Fruit fly (Drosophila melanogaster) whole organism, embryonic: Measurements from ENCODE around the gene CG14958.
A peak's percentile ranks its signal among the peaks of the same experiment; 100 is the strongest.

Experiments used
- CG10209 ChIP-seq: fragments of 200-800 bp; sonication (Bioruptor generic); optimal IDR thresholded peaks from 3 replicates; lab custom pipeline; 2017; ENCODE audit warnings: missing biosample characterization, mild to moderate bottlenecking, missing genetic modification characterization, missing genetic modification reagents
- CG1024 ChIP-seq: fragments of 200-800 bp; sonication (Bioruptor generic); IDR thresholded peaks from 2 replicates; pipeline ENCODE4 v1.3.6; 2022; ENCODE audit warnings: missing biosample characterization, missing genetic modification characterization
- CG15073 ChIP-seq: fragments of 200-800 bp; sonication (Bioruptor generic); optimal IDR thresholded peaks from 2 replicates; lab custom pipeline; 2016; ENCODE audit warnings: missing biosample characterization, missing genetic modification characterization
- CG17328 ChIP-seq: fragments of 200-800 bp; sonication (Bioruptor generic); IDR thresholded peaks from 2 replicates; pipeline ENCODE4 v1.3.6; 2022; ENCODE audit warnings: missing biosample characterization, missing genetic modification characterization
- CG34376 ChIP-seq: fragments of 200-800 bp; sonication (Bioruptor generic); optimal IDR thresholded peaks from 2 replicates; lab custom pipeline; 2018; ENCODE audit warnings: missing biosample characterization, mild to moderate bottlenecking, missing genetic modification characterization
- CG34422 ChIP-seq: fragments of 200-800 bp; sonication (Bioruptor generic); IDR thresholded peaks from 3 replicates; pipeline ENCODE4 v1.3.6; 2022; ENCODE audit warnings: missing biosample characterization, missing genetic modification characterization
- CG4707 ChIP-seq: fragments of 200-800 bp; sonication (Bioruptor generic); optimal IDR thresholded peaks from 2 replicates; lab custom pipeline; 2018; ENCODE audit warnings: missing biosample characterization, mild to moderate bottlenecking, missing genetic modification characterization, moderate library complexity
- CG4854 ChIP-seq: fragments of 200-800 bp; sonication (Bioruptor generic); optimal IDR thresholded peaks from 2 replicates; lab custom pipeline; 2016; ENCODE audit warnings: missing biosample characterization, missing genetic modification characterization, inconsistent platforms
- CG5953 ChIP-seq: fragments of 200-800 bp; sonication (Bioruptor generic); IDR thresholded peaks from 2 replicates; pipeline ENCODE4 v1.3.6; 2022; ENCODE audit warnings: missing biosample characterization, missing genetic modification characterization
- CG6254 ChIP-seq: fragments of 200-800 bp; sonication (Bioruptor generic); optimal IDR thresholded peaks from 3 replicates; lab custom pipeline; 2017; ENCODE audit warnings: mild to moderate bottlenecking, missing biosample characterization, missing genetic modification reagents, missing genetic modification characterization
- CG6791 ChIP-seq: fragments of 200-800 bp; sonication (Bioruptor generic); IDR thresholded peaks from 3 replicates; pipeline ENCODE4 v1.3.6; 2022; ENCODE audit warnings: missing biosample characterization, missing genetic modification characterization; ENCODE audit not compliant: partially characterized antibody
- CG7963 ChIP-seq: fragments of 200-800 bp; sonication (Bioruptor generic); IDR thresholded peaks from 3 replicates; pipeline ENCODE4 v1.3.6; 2022; ENCODE audit warnings: missing biosample characterization, missing genetic modification characterization; ENCODE audit not compliant: partially characterized antibody
- CG8478 ChIP-seq: fragments of >200 bp; optimal IDR thresholded peaks from 2 replicates; lab custom pipeline; 2018
- CG9727 ChIP-seq: fragments of 200-800 bp; sonication (Bioruptor generic); optimal IDR thresholded peaks from 3 replicates; lab custom pipeline; 2017; ENCODE audit warnings: missing biosample characterization, mild to moderate bottlenecking, missing genetic modification characterization
- CkIIα-i1 ChIP-seq: fragments of 200-800 bp; sonication (Bioruptor generic); IDR thresholded peaks from 2 replicates; pipeline ENCODE4 v1.3.6; 2022; ENCODE audit warnings: missing biosample characterization, missing genetic modification characterization
- Fer3 ChIP-seq: fragments of 200-800 bp; sonication (Bioruptor generic); optimal IDR thresholded peaks from 2 replicates; lab custom pipeline; 2018; ENCODE audit warnings: missing biosample characterization, mild to moderate bottlenecking, missing genetic modification characterization, moderate library complexity
- MESR4 ChIP-seq: fragments of 200-800 bp; sonication (Bioruptor generic); optimal IDR thresholded peaks from 2 replicates; lab custom pipeline; 2018; ENCODE audit warnings: missing biosample characterization, mild to moderate bottlenecking, missing genetic modification characterization, moderate library complexity
- NC2α ChIP-seq: fragments of 200-800 bp; sonication (Bioruptor generic); optimal IDR thresholded peaks from 2 replicates; lab custom pipeline; 2016; ENCODE audit warnings: missing biosample characterization, missing genetic modification characterization
- Nf-YB ChIP-seq: fragments of 200-800 bp; sonication (Bioruptor generic); optimal IDR thresholded peaks from 3 replicates; lab custom pipeline; 2019; ENCODE audit warnings: missing biosample characterization, mild to moderate bottlenecking, missing genetic modification characterization, moderate library complexity
- NfI ChIP-seq: fragments of 200-800 bp; sonication (Bioruptor generic); optimal IDR thresholded peaks from 3 replicates; lab custom pipeline; 2018; ENCODE audit warnings: missing biosample characterization, mild to moderate bottlenecking, missing genetic modification characterization, moderate library complexity
- Rfx ChIP-seq: fragments of 200-800 bp; sonication (Bioruptor generic); IDR thresholded peaks from 2 replicates; pipeline ENCODE4 v1.3.6; 2022; ENCODE audit warnings: missing biosample characterization, missing genetic modification characterization
- Scr ChIP-seq: fragments of 200-800 bp; sonication (Bioruptor generic); IDR thresholded peaks from 2 replicates; pipeline ENCODE4 v1.3.6; 2022; ENCODE audit warnings: missing biosample characterization, missing genetic modification characterization; ENCODE audit not compliant: partially characterized antibody
- Xbp1 ChIP-seq: fragments of 200-800 bp; sonication (Bioruptor generic); optimal IDR thresholded peaks from 3 replicates; lab custom pipeline; 2016; ENCODE audit warnings: missing biosample characterization, mild to moderate bottlenecking, missing genetic modification characterization
- YL-1 ChIP-seq: fragments of 200-800 bp; sonication (Bioruptor generic); optimal IDR thresholded peaks from 3 replicates; lab custom pipeline; 2017; ENCODE audit warnings: missing biosample characterization, mild to moderate bottlenecking, missing genetic modification characterization
- ash1 ChIP-seq: fragments of 200-800 bp; sonication (Bioruptor generic); optimal IDR thresholded peaks from 2 replicates; lab custom pipeline; 2018; ENCODE audit warnings: missing biosample characterization, mild to moderate bottlenecking, missing genetic modification characterization
- bab2 ChIP-seq: fragments of 200-800 bp; sonication (Bioruptor generic); optimal IDR thresholded peaks from 2 replicates; lab custom pipeline; 2016; ENCODE audit warnings: missing biosample characterization, missing genetic modification characterization
- bcd ChIP-seq: fragments of 200-800 bp; sonication (Bioruptor generic); optimal IDR thresholded peaks from 2 replicates; lab custom pipeline; 2017; ENCODE audit warnings: missing biosample characterization, mild to moderate bottlenecking, missing genetic modification characterization
- da ChIP-seq: fragments of 200-800 bp; sonication (Bioruptor generic); optimal IDR thresholded peaks from 2 replicates; lab custom pipeline; 2016; ENCODE audit warnings: missing biosample characterization, missing genetic modification characterization
- dm ChIP-seq: fragments of 200-800 bp; sonication (Bioruptor generic); optimal IDR thresholded peaks from 3 replicates; lab custom pipeline; 2016; ENCODE audit warnings: missing biosample characterization, missing genetic modification characterization
- dpn ChIP-seq, 2 experiments: fragments of 200-800 bp; sonication (Bioruptor generic); optimal IDR thresholded peaks; 3 replicates each; lab custom pipeline; 2016; ENCODE audit warnings: missing biosample characterization in 2 of 2, missing genetic modification characterization in 2 of 2
- ewg ChIP-seq: fragments of 200-800 bp; sonication (Bioruptor generic); optimal IDR thresholded peaks from 3 replicates; lab custom pipeline; 2017; ENCODE audit warnings: mild to moderate bottlenecking, missing biosample characterization, missing genetic modification reagents, missing genetic modification characterization
- fd64A ChIP-seq: fragments of 200-800 bp; sonication (Bioruptor generic); optimal IDR thresholded peaks from 3 replicates; lab custom pipeline; 2018; ENCODE audit warnings: missing biosample characterization, mild to moderate bottlenecking, missing genetic modification characterization
- inv ChIP-seq: fragments of 200-800 bp; sonication (Bioruptor generic); IDR thresholded peaks from 2 replicates; pipeline ENCODE4 v1.3.6; 2022; ENCODE audit warnings: missing biosample characterization, missing genetic modification characterization; ENCODE audit not compliant: partially characterized antibody
- knrl ChIP-seq: fragments of 200-800 bp; sonication (Bioruptor generic); IDR thresholded peaks from 3 replicates; pipeline ENCODE4 v1.3.6; 2022; ENCODE audit warnings: missing biosample characterization, missing genetic modification characterization; ENCODE audit not compliant: partially characterized antibody
- lmd ChIP-seq: fragments of 200-800 bp; sonication (Bioruptor generic); IDR thresholded peaks from 2 replicates; pipeline ENCODE4 v1.3.6; 2022; ENCODE audit warnings: missing biosample characterization, missing genetic modification characterization
- luna ChIP-seq: fragments of 200-800 bp; sonication (Bioruptor generic); optimal IDR thresholded peaks from 2 replicates; lab custom pipeline; 2016; ENCODE audit warnings: missing biosample characterization, missing genetic modification characterization
- mam ChIP-seq: fragments of 200-800 bp; sonication (Bioruptor generic); optimal IDR thresholded peaks from 3 replicates; lab custom pipeline; 2016; ENCODE audit warnings: missing biosample characterization, missing genetic modification characterization
- org-1 ChIP-seq: fragments of 200-800 bp; sonication (Bioruptor generic); optimal IDR thresholded peaks from 2 replicates; lab custom pipeline; 2017; ENCODE audit warnings: missing biosample characterization, missing genetic modification characterization
- pb ChIP-seq: fragments of 200-800 bp; sonication (Bioruptor generic); optimal IDR thresholded peaks from 3 replicates; lab custom pipeline; 2016; ENCODE audit warnings: missing biosample characterization, missing genetic modification characterization
- pros ChIP-seq: fragments of 200-800 bp; sonication (Bioruptor generic); optimal IDR thresholded peaks from 3 replicates; lab custom pipeline; 2019; ENCODE audit warnings: missing biosample characterization, mild to moderate bottlenecking, missing genetic modification characterization, moderate library complexity
- sim ChIP-seq: fragments of 200-800 bp; sonication (Bioruptor generic); IDR thresholded peaks from 2 replicates; pipeline ENCODE4 v1.3.6; 2022; ENCODE audit warnings: missing biosample characterization, missing genetic modification characterization
- slp2 ChIP-seq: fragments of 200-800 bp; sonication (Bioruptor generic); optimal IDR thresholded peaks from 2 replicates; lab custom pipeline; 2016; ENCODE audit warnings: missing biosample characterization, missing genetic modification characterization
- so ChIP-seq: fragments of 200-800 bp; sonication (Bioruptor generic); IDR thresholded peaks from 3 replicates; pipeline ENCODE4 v1.3.6; 2022; ENCODE audit warnings: missing biosample characterization, missing genetic modification characterization
- tll ChIP-seq, 2 experiments: fragments of 200-800 bp in 1 of 2; fragments of >200 bp in 1 of 2; sonication (Bioruptor generic) in 1 of 2; optimal IDR thresholded peaks; 2 replicates each; lab custom pipeline; 2017 to 2019; ENCODE audit warnings: missing biosample characterization in 2 of 2, missing genetic modification characterization in 2 of 2, mild to moderate bottlenecking in 1 of 2, moderate library complexity in 1 of 2
- trh ChIP-seq: fragments of 200-800 bp; sonication (Bioruptor generic); optimal IDR thresholded peaks from 2 replicates; lab custom pipeline; 2016; ENCODE audit warnings: missing biosample characterization, missing genetic modification characterization
- twi ChIP-seq: fragments of 200-800 bp; optimal IDR thresholded peaks from 2 replicates; lab custom pipeline; 2019; ENCODE audit warnings: missing biosample characterization, mild to moderate bottlenecking, missing genetic modification characterization, moderate library complexity
- zen2 ChIP-seq: fragments of 200-800 bp; sonication (Bioruptor generic); IDR thresholded peaks from 3 replicates; pipeline ENCODE4 v1.3.6; 2022; ENCODE audit warnings: missing biosample characterization, missing genetic modification characterization; ENCODE audit not compliant: partially characterized antibody
- zf30C ChIP-seq: fragments of 200-800 bp; sonication (Bioruptor generic); optimal IDR thresholded peaks from 3 replicates; lab custom pipeline; 2018; ENCODE audit warnings: missing biosample characterization, mild to moderate bottlenecking, missing genetic modification characterization

Gene CG14958

dm6 chr3L:3148125-3149059 lies 41.4 kb upstream of the CG14958 start, which contains the start of the genes Usp5 and BtbVII (continued):
- TF ChIP-seq CG15073 (GFP tag; lab: Kevin White, UChicago) (no peak), CG8478 (lab: Kevin White, UChicago) (no peak), bab2 (GFP tag; lab: Kevin White, UChicago) (peak; percentile 56), CG5953 (no peak), CG34376 (GFP tag; lab: Kevin White, UChicago) (peak; percentile 81), NC2α (GFP tag; lab: Kevin White, UChicago) (no peak), CG34422 (GFP tag; lab: Robert Waterston, UW) (peak; percentile 86; the same call in 1 of the 3 replicates), CG6791 (peak; percentile 80), CG17328 (GFP tag; lab: Robert Waterston, UW) (peak; percentile 30; the same call in 1 of the 2 replicates), mam (GFP tag; lab: Kevin White, UChicago) (peak; percentile 75), Xbp1 (GFP tag; lab: Kevin White, UChicago) (peak; percentile 59), zen2 (peak; percentile 97), CG10209 (GFP tag; lab: Kevin White, UChicago) (peak; percentile 56), org-1 (GFP tag; lab: Kevin White, UChicago) (peak; percentile 8), tll (GFP tag; optimal IDR thresholded peaks at IDR 0.05; lab: Kevin White, UChicago) (peak in 1 of 2 experiments; percentile 61), fd64A (GFP tag; lab: Kevin White, UChicago) (no peak), twi (tag; lab: Kevin White, UChicago) (peak; percentile 18), trh (GFP tag; lab: Kevin White, UChicago) (no peak), knrl (GFP tag; lab: Robert Waterston, UW) (peak; percentile 96), luna (peak; percentile 48), MESR4 (GFP tag; lab: Kevin White, UChicago) (peak; percentile 56), dpn (GFP tag; optimal IDR thresholded peaks at IDR 0.05; lab: Kevin White, UChicago) (peak; percentile 67 to 80), Nf-YB (GFP tag; lab: Kevin White, UChicago) (peak; percentile 34), slp2 (peak; percentile 33), CG6254 (no peak), lmd (GFP tag; lab: Robert Waterston, UW) (peak; percentile 45; the same call in 1 of the 2 replicates), NfI (GFP tag; lab: Kevin White, UChicago) (peak; percentile 54), ash1 (GFP tag; lab: Kevin White, UChicago) (no peak), CG4707 (GFP tag; lab: Kevin White, UChicago) (no peak), Rfx (GFP tag; lab: Robert Waterston, UW) (peak; percentile 76), CG4854 (GFP tag; lab: Kevin White, UChicago) (peak; percentile 1), inv (GFP tag; lab: Robert Waterston, UW) (peak; percentile 94), bcd (GFP tag; lab: Kevin White, UChicago) (peak; percentile 37), dm (peak; percentile 60), CG7963 (GFP tag; lab: Robert Waterston, UW) (peak; percentile 80), pb (GFP tag; lab: Kevin White, UChicago) (peak; percentile 43), YL-1 (GFP tag; lab: Kevin White, UChicago) (no peak), ewg (GFP tag; lab: Kevin White, UChicago) (peak; percentile 46), Scr (GFP tag; lab: Robert Waterston, UW) (peak; percentile 99), da (GFP tag; lab: Kevin White, UChicago) (peak; percentile 17), CkIIα-i1 (no peak), CG1024 (GFP tag; lab: Robert Waterston, UW) (no peak), Fer3 (tag; lab: Kevin White, UChicago) (peak; percentile 50), so (GFP tag; lab: Robert Waterston, UW) (0 out of 3 replicates have a peak, but pooled peaks have one; percentile 7), pros (no peak), zf30C (GFP tag; lab: Kevin White, UChicago) (no peak), CG9727 (peak; percentile 65), sim (GFP tag; lab: Robert Waterston, UW) (0 out of 2 replicates have a peak, but pooled peaks have one; percentile 7)
